Fruit fly (Drosophila melanogaster) whole organism, embryonic: ENCODE measurements around the gene Tet.

Experiments
- ATbp ChIP-seq: fragments of 200-800 bp; sonication (Bioruptor generic); optimal IDR thresholded peaks from 2 replicates; lab custom pipeline; 2017; ENCODE audit warnings: missing biosample characterization, mild to moderate bottlenecking, missing genetic modification characterization, missing genetic modification reagents
- Abd-B ChIP-seq: fragments of 200-800 bp; sonication (Bioruptor generic); optimal IDR thresholded peaks from 2 replicates; lab custom pipeline; 2018; ENCODE audit warnings: missing biosample characterization, mild to moderate bottlenecking, missing genetic modification characterization, moderate library complexity
- Adf1 ChIP-seq: fragments of 200-800 bp; sonication (Bioruptor generic); IDR thresholded peaks from 2 replicates; pipeline ENCODE4 v1.3.6; 2022; ENCODE audit warnings: missing biosample characterization, missing genetic modification characterization
- Antp ChIP-seq: fragments of 200-800 bp; sonication (Bioruptor generic); optimal IDR thresholded peaks from 3 replicates; lab custom pipeline; 2016; ENCODE audit warnings: missing biosample characterization, missing genetic modification characterization
- Atf-2 ChIP-seq: fragments of 200-800 bp; sonication (Bioruptor generic); optimal IDR thresholded peaks from 2 replicates; lab custom pipeline; 2016; ENCODE audit warnings: missing biosample characterization, missing genetic modification characterization
- Blimp-1 ChIP-seq: fragments of 200-800 bp; sonication (Bioruptor generic); optimal IDR thresholded peaks from 3 replicates; lab custom pipeline; 2018; ENCODE audit warnings: missing biosample characterization, missing genetic modification characterization, mild to moderate bottlenecking, moderate library complexity, missing genetic modification reagents
- CG10274 ChIP-seq: fragments of 200-800 bp; sonication (Bioruptor generic); optimal IDR thresholded peaks from 3 replicates; lab custom pipeline; 2017; ENCODE audit warnings: missing biosample characterization, mild to moderate bottlenecking, missing genetic modification characterization
- CG11696 ChIP-seq: fragments of 200-800 bp; sonication (Bioruptor generic); IDR thresholded peaks from 2 replicates; pipeline ENCODE4 v1.3.6; 2022; ENCODE audit warnings: missing biosample characterization, missing genetic modification characterization
- CG12219 ChIP-seq: fragments of 200-800 bp; sonication (Bioruptor generic); optimal IDR thresholded peaks from 3 replicates; lab custom pipeline; 2018; ENCODE audit warnings: missing biosample characterization, mild to moderate bottlenecking, missing genetic modification characterization
- CG12744 ChIP-seq: fragments of 200-800 bp; sonication (Bioruptor generic); optimal IDR thresholded peaks from 2 replicates; lab custom pipeline; 2016; ENCODE audit warnings: missing biosample characterization, missing genetic modification characterization
- CG15696 ChIP-seq: fragments of 200-800 bp; sonication (Bioruptor generic); optimal IDR thresholded peaks from 2 replicates; lab custom pipeline; 2019; ENCODE audit warnings: missing biosample characterization, mild to moderate bottlenecking, missing genetic modification characterization, moderate library complexity
- CG16779 ChIP-seq: fragments of 200-800 bp; sonication (Bioruptor generic); IDR thresholded peaks from 2 replicates; pipeline ENCODE4 v1.3.6; 2022; ENCODE audit warnings: missing biosample characterization, missing genetic modification characterization
- CG16815 ChIP-seq: fragments of 200-800 bp; sonication (Bioruptor generic); optimal IDR thresholded peaks from 3 replicates; lab custom pipeline; 2017; ENCODE audit warnings: missing biosample characterization, mild to moderate bottlenecking, missing genetic modification characterization
- CG17385 ChIP-seq: fragments of 200-800 bp; sonication (Bioruptor generic); optimal IDR thresholded peaks from 3 replicates; lab custom pipeline; 2018; ENCODE audit warnings: missing biosample characterization, mild to moderate bottlenecking, missing genetic modification characterization
- CG3163 ChIP-seq: fragments of 200-800 bp; sonication (Bioruptor generic); optimal IDR thresholded peaks from 3 replicates; lab custom pipeline; 2016; ENCODE audit warnings: missing biosample characterization, missing genetic modification characterization
- CG3281 ChIP-seq: fragments of 200-800 bp; sonication (Bioruptor generic); optimal IDR thresholded peaks from 3 replicates; lab custom pipeline; 2017; ENCODE audit warnings: missing biosample characterization, mild to moderate bottlenecking, missing genetic modification characterization
- CG5953 ChIP-seq: fragments of 200-800 bp; sonication (Bioruptor generic); IDR thresholded peaks from 2 replicates; pipeline ENCODE4 v1.3.6; 2022; ENCODE audit warnings: missing biosample characterization, missing genetic modification characterization
- CG6254 ChIP-seq: fragments of 200-800 bp; sonication (Bioruptor generic); optimal IDR thresholded peaks from 3 replicates; lab custom pipeline; 2017; ENCODE audit warnings: mild to moderate bottlenecking, missing biosample characterization, missing genetic modification reagents, missing genetic modification characterization
- CG7987 ChIP-seq: fragments of 200-800 bp; sonication (Bioruptor generic); optimal IDR thresholded peaks from 2 replicates; lab custom pipeline; 2018; ENCODE audit warnings: missing biosample characterization, mild to moderate bottlenecking, missing genetic modification characterization, moderate library complexity
- CTCF ChIP-seq: fragments of 200-800 bp; sonication (Bioruptor generic); optimal IDR thresholded peaks from 2 replicates; lab custom pipeline; 2017; ENCODE audit warnings: missing biosample characterization, mild to moderate bottlenecking, missing genetic modification characterization, moderate library complexity
- Dip2 ChIP-seq: fragments of 200-800 bp; sonication (Bioruptor generic); IDR thresholded peaks from 2 replicates; pipeline ENCODE4 v1.3.6; 2022; ENCODE audit warnings: missing biosample characterization, missing genetic modification characterization
- Doc3 ChIP-seq: fragments of 200-800 bp; sonication (Bioruptor generic); IDR thresholded peaks from 3 replicates; pipeline ENCODE4 v1.3.6; 2022; ENCODE audit warnings: missing biosample characterization, missing genetic modification characterization; ENCODE audit not compliant: partially characterized antibody
- Fer3 ChIP-seq: fragments of 200-800 bp; sonication (Bioruptor generic); optimal IDR thresholded peaks from 2 replicates; lab custom pipeline; 2018; ENCODE audit warnings: missing biosample characterization, mild to moderate bottlenecking, missing genetic modification characterization, moderate library complexity
- MTF-1 ChIP-seq: fragments of 200-800 bp; sonication (Bioruptor generic); optimal IDR thresholded peaks from 2 replicates; lab custom pipeline; 2018; ENCODE audit warnings: missing biosample characterization, mild to moderate bottlenecking, missing genetic modification characterization, borderline replicate concordance
- NC2α ChIP-seq: fragments of 200-800 bp; sonication (Bioruptor generic); optimal IDR thresholded peaks from 2 replicates; lab custom pipeline; 2016; ENCODE audit warnings: missing biosample characterization, missing genetic modification characterization
- NfI ChIP-seq: fragments of 200-800 bp; sonication (Bioruptor generic); optimal IDR thresholded peaks from 3 replicates; lab custom pipeline; 2018; ENCODE audit warnings: missing biosample characterization, mild to moderate bottlenecking, missing genetic modification characterization, moderate library complexity
- PHDP ChIP-seq: fragments of 200-800 bp; sonication (Bioruptor generic); optimal IDR thresholded peaks from 3 replicates; lab custom pipeline; 2018; ENCODE audit warnings: missing biosample characterization, mild to moderate bottlenecking, missing genetic modification characterization, moderate library complexity
- Xrp1 ChIP-seq: fragments of 200-800 bp; sonication (Bioruptor generic); IDR thresholded peaks from 2 replicates; pipeline ENCODE4 v1.3.6; 2022; ENCODE audit warnings: missing biosample characterization, missing genetic modification characterization
- ac ChIP-seq: fragments of 200-800 bp; sonication (Bioruptor generic); optimal IDR thresholded peaks from 3 replicates; lab custom pipeline; 2017; ENCODE audit warnings: missing biosample characterization, mild to moderate bottlenecking, missing genetic modification characterization
- ap ChIP-seq: fragments of 200-800 bp; sonication (Bioruptor generic); IDR thresholded peaks from 2 replicates; pipeline ENCODE4 v1.3.6; 2022; ENCODE audit warnings: missing biosample characterization, missing genetic modification characterization
- ase ChIP-seq: fragments of 200-800 bp; sonication (Bioruptor generic); IDR thresholded peaks from 3 replicates; pipeline ENCODE4 v1.3.6; 2022; ENCODE audit warnings: missing biosample characterization, missing genetic modification characterization
- chm ChIP-seq: fragments of 200-800 bp; sonication (Bioruptor generic); IDR thresholded peaks from 2 replicates; pipeline ENCODE4 v1.3.6; 2022; ENCODE audit warnings: missing biosample characterization, missing genetic modification characterization
- da ChIP-seq: fragments of 200-800 bp; sonication (Bioruptor generic); optimal IDR thresholded peaks from 2 replicates; lab custom pipeline; 2016; ENCODE audit warnings: missing biosample characterization, missing genetic modification characterization
- disco-r ChIP-seq: fragments of 200-800 bp; sonication (Bioruptor generic); optimal IDR thresholded peaks from 2 replicates; lab custom pipeline; 2016; ENCODE audit warnings: missing biosample characterization, missing genetic modification characterization
- dmrt99B ChIP-seq: fragments of 200-800 bp; sonication (Bioruptor generic); optimal IDR thresholded peaks from 2 replicates; lab custom pipeline; 2018; ENCODE audit warnings: missing biosample characterization, mild to moderate bottlenecking, missing genetic modification characterization, moderate library complexity
- exex ChIP-seq: fragments of 200-800 bp; sonication (Bioruptor generic); optimal IDR thresholded peaks from 4 replicates; lab custom pipeline; 2018; ENCODE audit warnings: missing biosample characterization, mild to moderate bottlenecking, missing genetic modification characterization, moderate library complexity
- fd3F ChIP-seq: fragments of 200-800 bp; sonication (Bioruptor generic); optimal IDR thresholded peaks from 2 replicates; lab custom pipeline; 2018; ENCODE audit warnings: missing biosample characterization, mild to moderate bottlenecking, missing genetic modification characterization, moderate library complexity
- fu2 ChIP-seq: fragments of 200-800 bp; sonication (Bioruptor generic); optimal IDR thresholded peaks from 2 replicates; lab custom pipeline; 2016; ENCODE audit warnings: missing biosample characterization, missing genetic modification characterization
- gcm ChIP-seq: fragments of 200-800 bp; sonication (Bioruptor generic); optimal IDR thresholded peaks from 2 replicates; lab custom pipeline; 2019; ENCODE audit warnings: missing biosample characterization, mild to moderate bottlenecking, missing genetic modification characterization, moderate library complexity
- nom ChIP-seq: fragments of 200-800 bp; sonication (Bioruptor generic); optimal IDR thresholded peaks from 2 replicates; lab custom pipeline; 2017; ENCODE audit warnings: missing biosample characterization, missing genetic modification characterization, mild to moderate bottlenecking, moderate library complexity, missing genetic modification reagents
- odd ChIP-seq: fragments of 200-800 bp; sonication (Bioruptor generic); optimal IDR thresholded peaks from 2 replicates; lab custom pipeline; 2017; ENCODE audit warnings: missing biosample characterization, mild to moderate bottlenecking, missing genetic modification characterization
- peb ChIP-seq: fragments of 200-800 bp; sonication (Bioruptor generic); IDR thresholded peaks from 2 replicates; pipeline ENCODE4 v1.3.6; 2022; ENCODE audit warnings: missing biosample characterization, missing genetic modification characterization
- phol ChIP-seq: fragments of 200-800 bp; sonication (Bioruptor generic); optimal IDR thresholded peaks from 3 replicates; lab custom pipeline; 2018; ENCODE audit warnings: missing biosample characterization, mild to moderate bottlenecking, missing genetic modification characterization, moderate library complexity
- pnt ChIP-seq: fragments of 200-800 bp; sonication (Bioruptor generic); optimal IDR thresholded peaks from 3 replicates; lab custom pipeline; 2016; ENCODE audit warnings: missing biosample characterization, missing genetic modification characterization
- rib ChIP-seq: fragments of 200-800 bp; sonication (Bioruptor generic); IDR thresholded peaks from 2 replicates; pipeline ENCODE4 v1.3.6; 2022; ENCODE audit warnings: missing biosample characterization, missing genetic modification characterization
- row ChIP-seq: fragments of 200-800 bp; sonication (Bioruptor generic); IDR thresholded peaks from 3 replicates; pipeline ENCODE4 v1.3.6; 2022; ENCODE audit warnings: missing biosample characterization, missing genetic modification characterization
- slbo ChIP-seq: fragments of 200-800 bp; sonication (Bioruptor generic); IDR thresholded peaks from 2 replicates; pipeline ENCODE4 v1.3.6; 2022; ENCODE audit warnings: missing biosample characterization, missing genetic modification characterization
- sug ChIP-seq: fragments of 200-800 bp; optimal IDR thresholded peaks from 2 replicates; lab custom pipeline; 2019; ENCODE audit warnings: missing biosample characterization, mild to moderate bottlenecking, missing genetic modification characterization, moderate library complexity
- tap ChIP-seq: fragments of 200-800 bp; optimal IDR thresholded peaks from 3 replicates; lab custom pipeline; 2019; ENCODE audit warnings: missing biosample characterization, mild to moderate bottlenecking, missing genetic modification characterization, moderate library complexity
- vvl ChIP-seq: fragments of 200-800 bp; sonication (Bioruptor generic); IDR thresholded peaks from 2 replicates; pipeline ENCODE4 v1.3.6; 2022; ENCODE audit warnings: missing biosample characterization, missing genetic modification characterization
- zfh1 ChIP-seq: fragments of 200-800 bp; sonication (Bioruptor generic); IDR thresholded peaks from 3 replicates; pipeline ENCODE4 v1.3.6; 2022; ENCODE audit warnings: missing biosample characterization, missing genetic modification characterization

The Tet gene

DNA sequence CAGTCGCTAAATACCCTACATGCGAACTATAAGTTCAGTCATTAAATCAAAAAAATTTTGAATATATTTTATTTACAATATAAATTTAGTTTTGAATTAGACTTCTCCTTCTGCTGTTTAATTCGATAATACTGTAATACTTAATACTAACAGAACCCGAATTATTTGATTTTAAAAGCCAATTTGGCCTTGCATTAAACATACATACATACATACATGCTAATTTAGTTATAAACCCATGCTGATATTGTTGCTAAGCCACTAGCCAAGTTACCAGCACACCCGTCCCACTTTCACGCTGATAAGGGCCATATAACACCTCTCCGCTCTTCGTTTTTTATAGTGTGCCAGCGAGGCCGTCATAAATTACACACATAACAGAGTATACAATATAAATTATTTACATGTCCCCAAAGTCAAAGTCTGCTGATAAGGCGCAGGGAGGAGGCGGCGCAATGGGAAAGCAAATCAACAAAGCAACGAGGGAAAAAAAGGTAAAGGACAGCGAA, 79.8 kb downstream of the Tet start (continued):
- TF ChIP-seq CG16779 (GFP tag; lab: Robert Waterston, UW) (no peak), fd3F (GFP tag; lab: Kevin White, UChicago) (peak; percentile 3), Antp (GFP tag; lab: Kevin White, UChicago) (no peak), ase (GFP tag; lab: Robert Waterston, UW) (no peak), CG11696 (GFP tag; lab: Robert Waterston, UW) (peak; percentile 33; the same call in 1 of the 2 replicates), ap (no peak), Xrp1 (GFP tag; lab: Robert Waterston, UW) (no peak), Blimp-1 (peak; percentile 16), CG15696 (tag; lab: Kevin White, UChicago) (peak; percentile 26), odd (GFP tag; lab: Kevin White, UChicago) (peak; percentile 76), CG12744 (no peak), da (GFP tag; lab: Kevin White, UChicago) (no peak), sug (tag; lab: Kevin White, UChicago) (peak; percentile 89), Abd-B (no peak), vvl (GFP tag; lab: Robert Waterston, UW) (0 out of 2 replicates have a peak, but pooled peaks have one; percentile 8), Doc3 (no peak), CG3163 (GFP tag; lab: Kevin White, UChicago) (no peak), row (GFP tag; lab: Robert Waterston, UW) (peak; percentile 59), zfh1 (no peak), Adf1 (no peak; the same call in 1 of the 2 replicates), chm (GFP tag; lab: Robert Waterston, UW) (peak; percentile 55; the same call in 1 of the 2 replicates), PHDP (tag; lab: Kevin White, UChicago) (peak; percentile 66), rib (GFP tag; lab: Robert Waterston, UW) (0 out of 2 replicates have a peak, but pooled peaks have one; percentile 29), gcm (GFP tag; lab: Kevin White, UChicago) (peak; percentile 57), CG16815 (GFP tag; lab: Kevin White, UChicago) (no peak), ATbp (GFP tag; lab: Kevin White, UChicago) (peak; percentile 60), phol (tag; lab: Kevin White, UChicago) (peak; percentile 70), CG10274 (peak; percentile 83), CG5953 (GFP tag; lab: Robert Waterston, UW) (0 out of 2 replicates have a peak, but pooled peaks have one; percentile 36), MTF-1 (GFP tag; lab: Kevin White, UChicago) (peak; percentile 64), CG3281 (peak; percentile 71), pnt (GFP tag; lab: Kevin White, UChicago) (no peak), dmrt99B (tag; lab: Kevin White, UChicago) (peak; percentile 71), CTCF (GFP tag; lab: Kevin White, UChicago) (peak; percentile 32), nom (peak; percentile 88), Fer3 (tag; lab: Kevin White, UChicago) (peak; percentile 49), CG7987 (GFP tag; lab: Kevin White, UChicago) (peak; percentile 77), Atf-2 (GFP tag; lab: Kevin White, UChicago) (no peak), disco-r (GFP tag; lab: Kevin White, UChicago) (no peak), CG17385 (GFP tag; lab: Kevin White, UChicago) (peak; percentile 39), Dip2 (GFP tag; lab: Robert Waterston, UW) (no peak), peb (GFP tag; lab: Robert Waterston, UW) (no peak), exex (tag; lab: Kevin White, UChicago) (peak; percentile 84), CG12219 (GFP tag; lab: Kevin White, UChicago) (peak; percentile 31), NC2α (no peak), NfI (GFP tag; lab: Kevin White, UChicago) (peak; percentile 56), tap (tag; lab: Kevin White, UChicago) (peak; percentile 64), fu2 (GFP tag; lab: Kevin White, UChicago) (no peak), CG6254 (GFP tag; lab: Kevin White, UChicago) (peak; percentile 46), slbo (peak; percentile 22; the same call in 1 of the 2 replicates), ac (GFP tag; lab: Kevin White, UChicago) (peak; percentile 51)
